Fruit fly (Drosophila melanogaster): Measurements from ENCODE around the gene Rala.

The Rala gene

dm6 chrX:3743891-3744491 is 24.6 kb upstream of the Rala start (continued):
- no peak for TF ChIP-seq TFAM (GFP tag; optimal IDR thresholded peaks at IDR 0.05)
- TF ChIP-seq Doc2 (GFP tag; IDR thresholded peaks at IDR 0.05), result peak; percentile 44; the same call in 1 of the 2 replicates
- no peak for TF ChIP-seq maf-S (GFP tag; optimal IDR thresholded peaks at IDR 0.05)
- TF ChIP-seq CG1647 (GFP tag; optimal IDR thresholded peaks at IDR 0.05), result no peak
- peak; percentile 70 for TF ChIP-seq CG10366 (GFP tag; IDR thresholded peaks at IDR 0.05)
- no peak for TF ChIP-seq CG7745 (tag; optimal IDR thresholded peaks at IDR 0.05)
- TF ChIP-seq pnt (GFP tag; optimal IDR thresholded peaks at IDR 0.05), result peak; percentile 37
- no peak for TF ChIP-seq ato (GFP tag; IDR thresholded peaks at IDR 0.05; ENCODE audit: partially characterized antibody)
- peak; percentile 66 for TF ChIP-seq caup (GFP tag; optimal IDR thresholded peaks at IDR 0.05; ENCODE audit: severe bottlenecking)
- no peak for TF ChIP-seq pho (GFP tag; optimal IDR thresholded peaks at IDR 0.05)
- no peak for TF ChIP-seq CrebB (tag; optimal IDR thresholded peaks at IDR 0.05)
- peak in 1 of 2 experiments; percentile 70 for TF ChIP-seq Dfd (GFP tag; optimal IDR thresholded peaks at IDR 0.05)
- TF ChIP-seq CTCF (GFP tag; optimal IDR thresholded peaks at IDR 0.05), result no peak
- TF ChIP-seq CG1792 (GFP tag; optimal IDR thresholded peaks at IDR 0.05), result no peak
- TF ChIP-seq CG3065 (GFP tag; optimal IDR thresholded peaks at IDR 0.05), result peak; percentile 21
- peak; percentile 29 for TF ChIP-seq Rx (GFP tag; IDR thresholded peaks at IDR 0.05)
- no peak for TF ChIP-seq zf30C (GFP tag; optimal IDR thresholded peaks at IDR 0.05)
- TF ChIP-seq hth (optimal IDR thresholded peaks at IDR 0.05), result no peak
- peak; percentile 44 for TF ChIP-seq ci (GFP tag; IDR thresholded peaks at IDR 0.05)
- TF ChIP-seq Adf1 (GFP tag; IDR thresholded peaks at IDR 0.05), result peak; percentile 41
- TF ChIP-seq Lim3 (GFP tag; IDR thresholded peaks at IDR 0.05), result 0 out of 2 replicates have a peak, but pooled peaks have one; percentile 23
- peak; percentile 43; the same call in 1 of the 2 replicates for TF ChIP-seq CG4404 (GFP tag; IDR thresholded peaks at IDR 0.05)
- TF ChIP-seq dati (GFP tag; IDR thresholded peaks at IDR 0.05), result no peak
- 0 out of 2 replicates have a peak, but pooled peaks have one; percentile 19 for TF ChIP-seq CG10959 (GFP tag; IDR thresholded peaks at IDR 0.05)
- TF ChIP-seq CG4328 (GFP tag; optimal IDR thresholded peaks at IDR 0.05), result peak; percentile 86

DNA sequence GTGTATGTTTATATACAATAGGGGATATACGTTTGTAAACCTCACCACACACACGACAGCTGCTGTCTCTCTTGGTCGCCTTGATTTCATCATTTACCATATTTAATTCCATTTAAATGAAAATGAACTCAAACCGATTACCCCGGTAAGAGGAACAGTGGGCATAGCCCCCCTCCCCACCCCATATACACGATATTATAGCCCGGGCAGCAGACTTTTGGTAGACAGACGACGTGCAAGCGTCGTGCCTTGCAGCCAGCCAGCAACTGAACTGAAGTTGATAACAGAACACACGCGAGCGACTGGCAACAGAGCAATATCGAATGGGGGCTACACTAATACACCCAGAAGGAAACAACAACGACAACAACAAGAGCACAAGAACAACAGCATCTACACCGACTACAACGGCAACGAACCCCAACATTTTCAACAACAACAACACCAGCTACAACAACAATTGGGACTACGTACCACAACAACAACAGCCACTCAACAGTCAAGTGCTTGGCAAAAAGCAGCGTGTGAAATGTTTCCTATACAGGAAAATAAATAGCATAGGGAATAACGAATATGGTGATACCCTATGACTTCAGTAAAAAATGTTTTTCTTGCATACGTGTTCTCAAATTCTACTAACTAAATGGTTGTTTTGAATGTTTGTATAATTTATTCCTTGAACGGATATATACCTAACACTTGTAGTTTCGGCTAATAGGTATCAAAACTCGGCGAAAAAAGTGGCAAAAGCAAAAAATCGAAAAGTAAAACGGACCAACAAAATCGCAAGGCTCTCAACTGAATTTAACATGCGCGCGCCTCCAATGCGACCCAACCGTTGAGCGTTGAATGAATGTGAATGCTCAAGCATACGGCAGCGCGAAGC is 23.8 kb upstream of the Rala start:
- TF ChIP-seq aop (GFP tag; IDR thresholded peaks at IDR 0.05) (peak; percentile 68), eyg (GFP tag; optimal IDR thresholded peaks at IDR 0.05) (peak; percentile 79), CG14441 (GFP tag; IDR thresholded peaks at IDR 0.05) (peak; percentile 93), CG11695 (GFP tag; IDR thresholded peaks at IDR 0.05) (peak; percentile 85), CG2129 (GFP tag; IDR thresholded peaks at IDR 0.05; ENCODE audit: partially characterized antibody) (no peak), CG31365 (tag; optimal IDR thresholded peaks at IDR 0.05) (peak; percentile 43), CG8944 (GFP tag; optimal IDR thresholded peaks at IDR 0.05) (peak; percentile 76), Pdp1 (GFP tag; optimal IDR thresholded peaks at IDR 0.05) (peak; percentile 66 to 80), CG1024 (GFP tag; IDR thresholded peaks at IDR 0.05) (peak; percentile 59), cas (GFP tag; IDR thresholded peaks at IDR 0.05) (peak; percentile 50), Lim3 (GFP tag; IDR thresholded peaks at IDR 0.05) (0 out of 2 replicates have a peak, but pooled peaks have one; percentile 12), Dip3 (GFP tag; optimal IDR thresholded peaks at IDR 0.05) (peak; percentile 87), CG8765 (GFP tag; IDR thresholded peaks at IDR 0.05) (peak; percentile 36; the same call in 1 of the 2 replicates), CG17612 (GFP tag; IDR thresholded peaks at IDR 0.05) (peak; percentile 78), CkIIα-i1 (GFP tag; IDR thresholded peaks at IDR 0.05) (peak; percentile 55; the same call in 1 of the 2 replicates), CG10267 (tag; optimal IDR thresholded peaks at IDR 0.05) (peak; percentile 58), HLHmδ (GFP tag; optimal IDR thresholded peaks at IDR 0.05) (peak; percentile 7), chn (GFP tag; optimal IDR thresholded peaks at IDR 0.05) (peak; percentile 31), zen (tag; optimal IDR thresholded peaks at IDR 0.05) (peak; percentile 53), dysf (GFP tag; IDR thresholded peaks at IDR 0.05) (peak; percentile 91), eve (GFP tag; optimal IDR thresholded peaks at IDR 0.05) (peak in 1 of 2 experiments; percentile 95), otp (GFP tag; IDR thresholded peaks at IDR 0.05) (peak; percentile 74), Nf-YA (GFP tag; IDR thresholded peaks at IDR 0.05) (peak; percentile 66), gem (tag; optimal IDR thresholded peaks at IDR 0.05) (peak; percentile 92), Mes4 (GFP tag; optimal IDR thresholded peaks at IDR 0.05) (peak; percentile 80), D19A (tag; optimal IDR thresholded peaks at IDR 0.05) (peak; percentile 98)
